Worm (Caenorhabditis elegans) whole organism, L1 larva: Measurements from ENCODE around the gene nlp-68.

Source experiments
- C04F5.9 ChIP-seq: sonication (generic microtip); optimal IDR thresholded peaks from 2 replicates; lab custom pipeline; 2016; ENCODE audit warnings: missing genetic modification characterization, missing compliant biosample characterization
- F16B12.6 ChIP-seq: fragments of 150-350 bp; optimal IDR thresholded peaks from 2 replicates; lab custom pipeline; 2014; ENCODE audit warnings: missing biosample characterization, missing genetic modification characterization
- alr-1 ChIP-seq: fragments of 200-800 bp; sonication (Bioruptor generic); optimal IDR thresholded peaks from 2 replicates; lab custom pipeline; 2018; ENCODE audit warnings: borderline replicate concordance, mild to moderate bottlenecking, missing genetic modification characterization, missing compliant biosample characterization
- blmp-1 ChIP-seq: fragments of 150-350 bp; optimal IDR thresholded peaks from 2 replicates; lab custom pipeline; 2014; ENCODE audit warnings: missing biosample characterization, missing genetic modification characterization
- ceh-63 ChIP-seq: fragments of 200-800 bp; sonication (Bioruptor generic); optimal IDR thresholded peaks from 2 replicates; lab custom pipeline; 2018; ENCODE audit warnings: mild to moderate bottlenecking, missing genetic modification characterization, missing compliant biosample characterization
- ceh-88 ChIP-seq: fragments of 200-800 bp; sonication (Bioruptor generic); IDR thresholded peaks from 2 replicates; pipeline ENCODE4 v1.3.6; 2022; ENCODE audit warnings: missing genetic modification characterization, missing compliant biosample characterization
- ceh-90 ChIP-seq: sonication (generic microtip); optimal IDR thresholded peaks from 2 replicates; lab custom pipeline; 2016; ENCODE audit warnings: missing genetic modification characterization, missing compliant biosample characterization
- dsc-1 ChIP-seq: sonication (generic microtip); optimal IDR thresholded peaks from 2 replicates; lab custom pipeline; 2016; ENCODE audit warnings: mild to moderate bottlenecking, missing genetic modification characterization, missing compliant biosample characterization
- efl-1 ChIP-seq, 4 experiments: fragments of 150-350 bp; optimal IDR thresholded peaks in 3 of 4; peaks in 1 of 4; 1 replicate in 1 of 4; 2 replicates in 3 of 4; lab custom pipeline; 2014; ENCODE audit warnings: missing biosample characterization in 2 of 4, missing genetic modification characterization in 2 of 4, missing genetic modification reagents in 2 of 4
- egl-13 ChIP-seq: sonication (generic microtip); optimal IDR thresholded peaks from 2 replicates; lab custom pipeline; 2016; ENCODE audit warnings: missing genotype, missing genetic modification reagents, missing genetic modification characterization, missing compliant biosample characterization
- egl-27 ChIP-seq, 2 experiments: fragments of 150-350 bp in 1 of 2; sonication (generic microtip); optimal IDR thresholded peaks; 3 replicates each; lab custom pipeline; 2017 to 2018; ENCODE audit warnings: missing biosample characterization in 2 of 2, missing genetic modification characterization in 2 of 2, missing genetic modification reagents in 2 of 2
- elt-2 ChIP-seq: sonication (generic microtip); optimal IDR thresholded peaks from 2 replicates; lab custom pipeline; 2016; ENCODE audit warnings: missing genetic modification characterization, mild to moderate bottlenecking, inconsistent platforms, missing compliant biosample characterization, missing genetic modification reagents
- elt-3 ChIP-seq, 6 experiments: fragments of 150-350 bp in 1 of 6; sonication (generic microtip); optimal IDR thresholded peaks; 2 replicates each; lab custom pipeline; 2017 to 2018; ENCODE audit warnings: missing biosample characterization in 6 of 6, missing genetic modification characterization in 6 of 6, inconsistent platforms in 1 of 6
- ets-5 ChIP-seq: fragments of 200-800 bp; sonication (Bioruptor generic); IDR thresholded peaks from 2 replicates; pipeline ENCODE4 v1.3.6; 2022; ENCODE audit warnings: missing genetic modification characterization, missing compliant biosample characterization
- grh-1 ChIP-seq: fragments of 200-800 bp; sonication (Bioruptor generic); IDR thresholded peaks from 2 replicates; pipeline ENCODE4 v1.3.6; 2022; ENCODE audit warnings: missing genetic modification reagents, missing genetic modification characterization, missing compliant biosample characterization
- hlh-4 ChIP-seq: sonication (generic microtip); optimal IDR thresholded peaks from 2 replicates; lab custom pipeline; 2016; ENCODE audit warnings: mild to moderate bottlenecking, missing genetic modification characterization, missing compliant biosample characterization
- hpl-2 ChIP-seq: fragments of 150-350 bp; optimal IDR thresholded peaks from 2 replicates; lab custom pipeline; 2014; ENCODE audit warnings: missing biosample characterization, missing genetic modification reagents, missing genetic modification characterization
- isw-1 ChIP-seq: fragments of 200-800 bp; sonication (Bioruptor generic); IDR thresholded peaks from 2 replicates; pipeline ENCODE4 v1.3.6; 2022; ENCODE audit warnings: missing genetic modification characterization, missing compliant biosample characterization
- lin-14 ChIP-seq: fragments of 200-800 bp; sonication (Bioruptor generic); optimal IDR thresholded peaks from 2 replicates; lab custom pipeline; 2018; ENCODE audit warnings: mild to moderate bottlenecking, missing genetic modification characterization, moderate library complexity, missing compliant biosample characterization
- lin-35 ChIP-seq, 2 experiments: fragments of 150-350 bp; optimal IDR thresholded peaks; 2 replicates each; lab custom pipeline; 2014; ENCODE audit warnings: missing biosample characterization in 2 of 2, missing genetic modification characterization in 2 of 2, missing genetic modification reagents in 2 of 2
- lsy-2 ChIP-seq, 2 experiments: fragments of 150-350 bp; optimal IDR thresholded peaks; 2 replicates each; lab custom pipeline; 2014; ENCODE audit warnings: missing biosample characterization in 2 of 2, missing genetic modification characterization in 2 of 2
- mab-9 ChIP-seq: fragments of 200-800 bp; sonication (Bioruptor generic); IDR thresholded peaks from 2 replicates; pipeline ENCODE4 v1.3.6; 2022; ENCODE audit warnings: missing genetic modification reagents, missing genetic modification characterization, missing compliant biosample characterization
- mdl-1 ChIP-seq, 2 experiments: fragments of 150-350 bp; optimal IDR thresholded peaks; 2 replicates each; lab custom pipeline; 2014 to 2017; ENCODE audit warnings: missing biosample characterization in 2 of 2, missing genetic modification characterization in 2 of 2, inconsistent platforms in 1 of 2
- mep-1 ChIP-seq: fragments of 150-350 bp; optimal IDR thresholded peaks from 2 replicates; lab custom pipeline; 2014; ENCODE audit warnings: missing biosample characterization, missing genetic modification characterization
- nhr-19 ChIP-seq: fragments of 200-800 bp; sonication (Bioruptor generic); conservative IDR thresholded peaks from 2 replicates; pipeline ENCODE4 v1.3.6; 2022; ENCODE audit warnings: missing genetic modification characterization, missing compliant biosample characterization
- nhr-20 ChIP-seq: sonication (generic microtip); optimal IDR thresholded peaks from 2 replicates; lab custom pipeline; 2016; ENCODE audit warnings: mild to moderate bottlenecking, missing genetic modification characterization, missing compliant biosample characterization
- nhr-28 ChIP-seq: fragments of 150-350 bp; optimal IDR thresholded peaks from 2 replicates; lab custom pipeline; 2014; ENCODE audit warnings: missing biosample characterization, missing genetic modification characterization
- nhr-47 ChIP-seq: sonication (generic microtip); optimal IDR thresholded peaks from 2 replicates; lab custom pipeline; 2016; ENCODE audit warnings: mild to moderate bottlenecking, missing genetic modification characterization, moderate library complexity, missing compliant biosample characterization
- nhr-71 ChIP-seq: sonication (generic microtip); optimal IDR thresholded peaks from 2 replicates; lab custom pipeline; 2016; ENCODE audit warnings: mild to moderate bottlenecking, missing genetic modification characterization, moderate library complexity, missing compliant biosample characterization
- nhr-84 ChIP-seq: sonication (generic microtip); optimal IDR thresholded peaks from 2 replicates; lab custom pipeline; 2017; ENCODE audit warnings: missing biosample characterization, missing genetic modification characterization
- nhr-85 ChIP-seq: sonication (generic microtip); peaks from one replicate; lab custom pipeline; 2016; ENCODE audit warnings: missing genetic modification characterization, inconsistent platforms, missing compliant biosample characterization
- nhr-90 ChIP-seq: sonication (generic microtip); optimal IDR thresholded peaks from 2 replicates; lab custom pipeline; 2016; ENCODE audit warnings: mild to moderate bottlenecking, missing genetic modification characterization, missing compliant biosample characterization; ENCODE audit not compliant: poor library complexity
- pag-3 ChIP-seq: sonication (generic microtip); optimal IDR thresholded peaks from 2 replicates; lab custom pipeline; 2017; ENCODE audit warnings: missing genetic modification characterization, mild to moderate bottlenecking, missing compliant biosample characterization, antibody characterized with exemption, borderline replicate concordance; ENCODE audit not compliant: insufficient read depth
- rnt-1 ChIP-seq: sonication (generic microtip); optimal IDR thresholded peaks from 2 replicates; lab custom pipeline; 2016; ENCODE audit warnings: mild to moderate bottlenecking, missing genetic modification characterization, moderate library complexity, missing compliant biosample characterization
- snu-23 ChIP-seq: sonication (generic microtip); optimal IDR thresholded peaks from 2 replicates; lab custom pipeline; 2016; ENCODE audit warnings: missing genetic modification characterization, missing compliant biosample characterization
- swsn-7 ChIP-seq: sonication (generic microtip); optimal IDR thresholded peaks from 2 replicates; lab custom pipeline; 2016; ENCODE audit warnings: missing genetic modification characterization, missing compliant biosample characterization
- tbx-2 ChIP-seq: sonication (generic microtip); optimal IDR thresholded peaks from 2 replicates; lab custom pipeline; 2016; ENCODE audit warnings: missing genetic modification characterization, missing compliant biosample characterization
- unc-62 ChIP-seq: fragments of 150-350 bp; optimal IDR thresholded peaks from 2 replicates; lab custom pipeline; 2014; ENCODE audit warnings: missing biosample characterization, missing genetic modification reagents, missing genetic modification characterization
- unc-86 ChIP-seq: sonication (generic microtip); optimal IDR thresholded peaks from 2 replicates; lab custom pipeline; 2016; ENCODE audit warnings: missing genetic modification characterization, missing compliant biosample characterization
- unc-98 ChIP-seq: fragments of 200-800 bp; sonication (Bioruptor generic); IDR thresholded peaks from 2 replicates; pipeline ENCODE4 v1.3.6; 2022; ENCODE audit warnings: missing genetic modification characterization, missing compliant biosample characterization
- zag-1 ChIP-seq: fragments of 150-350 bp; optimal IDR thresholded peaks from 2 replicates; lab custom pipeline; 2014; ENCODE audit warnings: missing biosample characterization, missing genetic modification characterization
- ztf-11 ChIP-seq, 2 experiments: sonication (generic microtip); optimal IDR thresholded peaks; 2 replicates each; lab custom pipeline; 2016 to 2017; ENCODE audit warnings: missing genetic modification characterization in 2 of 2, missing biosample characterization in 1 of 2, missing compliant biosample characterization in 1 of 2
- ztf-4 ChIP-seq: fragments of 150-350 bp; optimal IDR thresholded peaks from 2 replicates; lab custom pipeline; 2014; ENCODE audit warnings: missing biosample characterization, missing genetic modification characterization

nlp-68 gene

DNA sequence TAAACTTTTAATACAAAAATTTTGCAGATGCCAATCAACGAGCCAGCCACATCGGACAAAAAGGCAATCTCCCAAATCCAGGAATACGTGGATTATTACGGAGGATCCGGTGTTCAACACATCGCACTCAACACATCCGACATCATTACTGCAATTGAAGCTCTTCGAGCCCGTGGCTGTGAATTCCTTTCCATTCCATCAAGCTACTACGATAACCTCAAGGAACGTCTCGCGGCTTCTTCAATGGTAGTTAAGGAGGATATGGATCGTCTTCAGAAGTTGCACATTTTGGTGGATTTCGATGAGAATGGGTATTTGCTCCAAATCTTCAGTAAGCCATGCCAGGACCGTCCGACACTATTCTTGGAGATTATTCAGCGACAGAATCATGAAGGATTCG lies 2.0 kb downstream of the nlp-68 start:
- TF ChIP-seq nhr-71 = no peak
- no peak for TF ChIP-seq nhr-84 (tag; lab: Kevin White, UChicago)

DNA sequence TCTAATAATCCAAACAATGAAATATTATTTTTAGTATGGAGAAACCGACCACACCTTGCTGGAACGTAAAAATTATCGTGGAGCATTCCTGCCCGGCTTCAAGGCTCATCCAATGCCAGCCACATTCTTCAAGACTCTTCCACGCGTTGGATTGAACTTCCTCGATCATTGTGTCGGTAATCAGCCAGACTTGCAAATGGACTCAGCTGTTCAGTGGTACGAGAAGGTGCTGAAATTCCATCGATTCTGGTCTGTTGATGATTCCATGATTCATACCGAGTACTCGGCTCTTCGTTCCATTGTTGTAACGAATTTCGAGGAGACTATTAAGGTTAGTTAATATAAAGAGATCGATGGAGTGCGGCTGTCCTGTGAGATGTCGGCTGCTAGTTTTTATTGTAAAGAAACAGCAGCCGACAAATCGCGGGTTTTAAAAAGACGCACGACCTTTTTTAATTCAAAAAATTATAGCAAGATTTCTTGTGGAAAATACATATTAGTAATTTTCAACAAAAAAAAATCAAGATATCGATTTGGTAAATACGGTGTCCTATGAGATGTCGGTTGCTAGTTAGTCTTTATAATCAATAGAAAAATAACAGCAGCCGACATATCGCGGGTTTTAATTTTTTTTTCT lies 2.8 kb downstream of the nlp-68 start:
- no peak for TF ChIP-seq ceh-88 (GFP tag; lab: Robert Waterston, UW)
- peak; percentile 16 for TF ChIP-seq nhr-90
- peak; percentile 15 for TF ChIP-seq nhr-85

DNA sequence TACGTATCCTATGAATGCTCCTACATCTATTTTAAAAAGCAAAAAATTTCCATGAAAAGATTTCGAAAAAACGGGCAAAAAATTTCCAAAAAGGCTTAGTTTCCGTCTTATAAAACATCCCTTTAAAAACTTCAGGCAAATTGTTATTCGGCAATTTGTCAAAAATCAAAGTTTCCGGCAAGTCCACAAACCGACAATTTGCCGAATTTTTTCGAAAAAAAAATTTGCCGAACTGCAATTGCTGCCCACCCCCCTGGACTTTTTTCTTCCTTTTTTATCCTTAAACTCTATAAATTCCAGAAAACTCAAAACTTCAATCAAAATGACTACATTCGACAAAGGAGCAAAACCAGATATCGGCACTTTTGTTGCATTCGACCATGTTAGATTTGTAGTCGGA lies 3.7 kb downstream of the nlp-68 start, which contains the start of gene hpd-1:
hpd-1 (plus strand) TSS at position 301 of the 400 bp plus-strand sequence.
- TF ChIP-seq isw-1 (GFP tag; lab: Robert Waterston, UW) (no peak), pag-3 (tag; lab: Kevin White, UChicago) (no peak), unc-86 (no peak), C04F5.9 (no peak), nhr-84 (tag; lab: Kevin White, UChicago) (no peak), hlh-4 (tag; lab: Kevin White, UChicago) (no peak), hpl-2 (GFP tag; lab: Kevin White, UChicago) (no peak)

DNA sequence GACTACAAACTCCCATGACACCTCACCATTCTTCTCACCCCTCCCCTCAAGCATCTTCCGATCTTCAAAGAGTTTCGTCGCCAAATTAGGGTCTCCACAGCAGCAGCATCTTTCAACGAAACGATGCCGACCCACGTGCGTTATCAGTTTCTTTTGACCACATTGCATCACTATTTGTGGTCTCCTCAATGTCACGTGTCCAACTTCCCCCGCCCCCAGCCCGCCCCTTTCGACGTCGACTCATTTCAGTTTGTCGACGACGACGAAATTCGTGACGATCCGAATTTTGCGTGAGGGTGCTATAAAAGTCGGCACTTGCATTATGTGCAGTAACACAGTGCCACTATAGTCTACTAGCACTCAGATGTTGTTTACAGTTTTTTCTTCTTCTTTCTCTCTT lies 4.8 kb downstream of the nlp-68 start:
- TF ChIP-seq grh-1 (0 out of 2 replicates have a peak, but pooled peaks have one; percentile 50), mdl-1 (tag; optimal IDR thresholded peaks at IDR 0.05; lab: Kevin White, UChicago) (peak; percentile 29 to 90), mab-9 (no peak), ets-5 (no peak), swsn-7 (tag; lab: Kevin White, UChicago) (no peak), ztf-11 (tag; optimal IDR thresholded peaks at IDR 0.05; lab: Kevin White, UChicago) (no peak), snu-23 (GFP tag; lab: Kevin White, UChicago) (peak; percentile 29), efl-1 (optimal IDR thresholded peaks at IDR 0.05; lab: Kevin White, UChicago) (no peak), efl-1 (GFP tag; optimal IDR thresholded peaks at IDR 0.05 in 1 of 2; lab: Kevin White, UChicago) (peak in 1 of 2 experiments; percentile 64), hlh-4 (tag; lab: Kevin White, UChicago) (no peak), mep-1 (tag; lab: Kevin White, UChicago) (no peak), nhr-71 (peak; percentile 58), elt-2 (tag; lab: Kevin White, UChicago) (peak; percentile 80), egl-13 (no peak), elt-3 (tag; optimal IDR thresholded peaks at IDR 0.05; lab: Kevin White, UChicago) (peak in 5 of 6 experiments; percentile 14 to 69 (median 63)), nhr-85 (peak; percentile 88), tbx-2 (tag; lab: Kevin White, UChicago) (no peak), lin-35 (GFP tag; optimal IDR thresholded peaks at IDR 0.05; lab: Kevin White, UChicago) (peak in 1 of 2 experiments; percentile 59), lin-14 (GFP tag; lab: Kevin White, UChicago) (peak; percentile 70), ztf-4 (tag; lab: Kevin White, UChicago) (peak; percentile 14), nhr-90 (peak; percentile 23), nhr-19 (GFP tag; lab: Robert Waterston, UW) (peak; percentile 62), ceh-90 (no peak), blmp-1 (tag; lab: Kevin White, UChicago) (peak; percentile 33), nhr-20 (tag; lab: Kevin White, UChicago) (peak; percentile 55), dsc-1 (tag; lab: Kevin White, UChicago) (no peak), zag-1 (tag; lab: Kevin White, UChicago) (no peak)

DNA sequence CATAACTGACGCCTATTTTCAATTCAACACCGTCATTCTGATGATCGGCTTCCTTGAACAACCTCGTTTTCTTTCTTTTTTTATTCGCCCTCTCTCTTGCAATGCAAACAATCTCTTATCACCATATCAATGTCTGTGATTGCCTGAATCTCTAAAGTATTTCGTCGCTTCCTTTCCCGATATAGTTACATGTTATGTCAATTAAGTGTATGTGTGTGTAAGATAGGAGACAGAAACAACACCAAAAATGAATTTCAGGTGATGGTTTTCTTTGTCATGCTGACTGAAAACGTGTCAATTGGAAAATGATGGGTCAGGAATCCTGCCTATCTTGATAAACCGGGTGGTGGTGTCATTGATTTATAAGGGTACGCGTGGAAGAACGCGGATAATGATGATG lies 5.7 kb downstream of the nlp-68 start:
- TF ChIP-seq egl-27 (tag; optimal IDR thresholded peaks at IDR 0.05; lab: Kevin White, UChicago) = no peak
- TF ChIP-seq unc-62 = no peak
- no peak for TF ChIP-seq unc-98 (GFP tag; lab: Robert Waterston, UW)
- peak in 1 of 2 experiments; percentile 26 for TF ChIP-seq lsy-2 (tag; optimal IDR thresholded peaks at IDR 0.05; lab: Kevin White, UChicago)
- TF ChIP-seq rnt-1 (tag; lab: Kevin White, UChicago) = no peak
- no peak for TF ChIP-seq nhr-28
- peak; percentile 26 for TF ChIP-seq nhr-90
- TF ChIP-seq ceh-88 (GFP tag; lab: Robert Waterston, UW) = no peak
- peak; percentile 59 for TF ChIP-seq lin-14 (GFP tag; lab: Kevin White, UChicago)
- TF ChIP-seq alr-1 (tag; lab: Kevin White, UChicago) = no peak
- TF ChIP-seq nhr-85 = peak; percentile 69
- TF ChIP-seq F16B12.6 (tag; lab: Kevin White, UChicago) = no peak
- no peak for TF ChIP-seq nhr-47 (tag; lab: Kevin White, UChicago)
- TF ChIP-seq nhr-71 = peak; percentile 23
- TF ChIP-seq snu-23 (GFP tag; lab: Kevin White, UChicago) = peak; percentile 36
- no peak for TF ChIP-seq ceh-63 (GFP tag; lab: Kevin White, UChicago)
- peak; percentile 14 for TF ChIP-seq blmp-1 (tag; lab: Kevin White, UChicago)
- TF ChIP-seq pag-3 (tag; lab: Kevin White, UChicago) = no peak
